Fruit fly (Drosophila melanogaster) whole organism, embryonic: Measurements from ENCODE around the gene ago.

Source experiments
- Asciz ChIP-seq: fragments of 200-800 bp; sonication (Bioruptor generic); optimal IDR thresholded peaks from 2 replicates; lab custom pipeline; 2017; ENCODE audit warnings: missing biosample characterization, mild to moderate bottlenecking, missing genetic modification characterization, missing genetic modification reagents
- Bdp1 ChIP-seq: fragments of 200-800 bp; sonication (Bioruptor generic); optimal IDR thresholded peaks from 3 replicates; lab custom pipeline; 2016; ENCODE audit warnings: missing biosample characterization, missing genetic modification characterization
- CG10267 ChIP-seq: fragments of 200-800 bp; sonication (Bioruptor generic); optimal IDR thresholded peaks from 2 replicates; lab custom pipeline; 2018; ENCODE audit warnings: missing biosample characterization, mild to moderate bottlenecking, missing genetic modification characterization, moderate library complexity
- CG10654 ChIP-seq: fragments of 200-800 bp; sonication (Bioruptor generic); optimal IDR thresholded peaks from 2 replicates; lab custom pipeline; 2016; ENCODE audit warnings: missing biosample characterization, missing genetic modification characterization
- CG13775 ChIP-seq: fragments of 200-800 bp; sonication (Bioruptor generic); optimal IDR thresholded peaks from 3 replicates; lab custom pipeline; 2017; ENCODE audit warnings: missing biosample characterization, mild to moderate bottlenecking, missing genetic modification characterization
- CG13894 ChIP-seq: fragments of 200-800 bp; sonication (Bioruptor generic); optimal IDR thresholded peaks from 3 replicates; lab custom pipeline; 2018; ENCODE audit warnings: missing biosample characterization, mild to moderate bottlenecking, missing genetic modification characterization, moderate library complexity
- CG14860 ChIP-seq: fragments of 200-800 bp; sonication (Bioruptor generic); IDR thresholded peaks from 3 replicates; pipeline ENCODE4 v1.3.6; 2022; ENCODE audit warnings: missing biosample characterization, missing genetic modification characterization; ENCODE audit not compliant: partially characterized antibody
- CG15479 ChIP-seq: fragments of 200-800 bp; sonication (Bioruptor generic); optimal IDR thresholded peaks from 3 replicates; lab custom pipeline; 2019; ENCODE audit warnings: missing biosample characterization, mild to moderate bottlenecking, missing genetic modification characterization, moderate library complexity
- CG15514 ChIP-seq: fragments of 200-800 bp; sonication (Bioruptor generic); optimal IDR thresholded peaks from 3 replicates; lab custom pipeline; 2017; ENCODE audit warnings: missing biosample characterization, missing genetic modification characterization, mild to moderate bottlenecking, moderate library complexity, missing genetic modification reagents
- CG18764 ChIP-seq: fragments of 200-800 bp; sonication (Bioruptor generic); optimal IDR thresholded peaks from 3 replicates; lab custom pipeline; 2016; ENCODE audit warnings: missing biosample characterization, missing genetic modification characterization
- CG2712 ChIP-seq: fragments of 200-800 bp; optimal IDR thresholded peaks from 3 replicates; lab custom pipeline; 2019; ENCODE audit warnings: missing biosample characterization, mild to moderate bottlenecking, missing genetic modification characterization, moderate library complexity
- CG32532 ChIP-seq: fragments of 200-800 bp; sonication (Bioruptor generic); IDR thresholded peaks from 2 replicates; pipeline ENCODE4 v1.3.6; 2022; ENCODE audit warnings: missing biosample characterization, missing genetic modification characterization
- CG4707 ChIP-seq: fragments of 200-800 bp; sonication (Bioruptor generic); optimal IDR thresholded peaks from 2 replicates; lab custom pipeline; 2018; ENCODE audit warnings: missing biosample characterization, mild to moderate bottlenecking, missing genetic modification characterization, moderate library complexity
- CG6854 ChIP-seq: fragments of 200-800 bp; sonication (Bioruptor generic); optimal IDR thresholded peaks from 3 replicates; lab custom pipeline; 2017; ENCODE audit warnings: missing biosample characterization, mild to moderate bottlenecking, missing genetic modification characterization
- CG8924 ChIP-seq: fragments of 200-800 bp; optimal IDR thresholded peaks from 3 replicates; lab custom pipeline; 2019; ENCODE audit warnings: missing biosample characterization, mild to moderate bottlenecking, missing genetic modification characterization, moderate library complexity
- CG9437 ChIP-seq: fragments of 200-800 bp; sonication (Bioruptor generic); optimal IDR thresholded peaks from 2 replicates; lab custom pipeline; 2018; ENCODE audit warnings: missing biosample characterization, mild to moderate bottlenecking, missing genetic modification characterization
- Dek ChIP-seq: fragments of 200-800 bp; sonication (Bioruptor generic); optimal IDR thresholded peaks from 3 replicates; lab custom pipeline; 2019; ENCODE audit warnings: missing biosample characterization, mild to moderate bottlenecking, missing genetic modification characterization, moderate library complexity
- Gug ChIP-seq: fragments of 200-800 bp; sonication (Bioruptor generic); IDR thresholded peaks from 4 replicates; pipeline ENCODE4 v1.3.6; 2022; ENCODE audit warnings: missing biosample characterization, missing genetic modification characterization
- Lpt ChIP-seq: fragments of >200 bp; optimal IDR thresholded peaks from 2 replicates; lab custom pipeline; 2018; ENCODE audit warnings: missing biosample characterization, missing genetic modification characterization
- Med ChIP-seq: fragments of 200-800 bp; sonication (Bioruptor generic); peaks from one replicate; lab custom pipeline; 2016; ENCODE audit warnings: missing biosample characterization, missing genetic modification characterization, mild to moderate bottlenecking, inconsistent platforms, moderate library complexity
- Myb ChIP-seq: fragments of 200-800 bp; sonication (Bioruptor generic); optimal IDR thresholded peaks from 2 replicates; lab custom pipeline; 2016; ENCODE audit warnings: missing biosample characterization, missing genetic modification characterization
- Nf-YC ChIP-seq: fragments of 200-800 bp; optimal IDR thresholded peaks from 3 replicates; lab custom pipeline; 2019; ENCODE audit warnings: missing biosample characterization, mild to moderate bottlenecking, missing genetic modification characterization, moderate library complexity
- Side ChIP-seq: fragments of 200-800 bp; sonication (Bioruptor generic); optimal IDR thresholded peaks from 2 replicates; lab custom pipeline; 2016; ENCODE audit warnings: missing biosample characterization, missing genetic modification characterization
- Spps ChIP-seq: fragments of 200-800 bp; sonication (Bioruptor generic); optimal IDR thresholded peaks from 2 replicates; lab custom pipeline; 2018; ENCODE audit warnings: missing biosample characterization, mild to moderate bottlenecking, missing genetic modification characterization
- Stat92E ChIP-seq, 3 experiments: fragments of >200 bp in 2 of 3; fragments of 200-800 bp in 1 of 3; sonication (Bioruptor generic) in 1 of 3; optimal IDR thresholded peaks; 2 replicates each; lab custom pipeline; 2017 to 2019; ENCODE audit warnings: missing biosample characterization in 3 of 3, missing genetic modification characterization in 3 of 3, mild to moderate bottlenecking in 1 of 3, moderate library complexity in 1 of 3
- Trl ChIP-seq, 3 experiments: fragments of >200 bp in 2 of 3; fragments of 200-800 bp in 1 of 3; sonication (Bioruptor generic) in 1 of 3; optimal IDR thresholded peaks; 2 replicates in 1 of 3; 3 replicates in 2 of 3; lab custom pipeline; 2016 to 2017; ENCODE audit warnings: missing biosample characterization in 1 of 3, missing genetic modification characterization in 1 of 3
- Usf ChIP-seq: fragments of 200-800 bp; sonication (Bioruptor generic); optimal IDR thresholded peaks from 2 replicates; lab custom pipeline; 2017; ENCODE audit warnings: missing genotype, missing biosample characterization, missing genetic modification characterization
- YL-1 ChIP-seq: fragments of 200-800 bp; sonication (Bioruptor generic); optimal IDR thresholded peaks from 3 replicates; lab custom pipeline; 2017; ENCODE audit warnings: missing biosample characterization, mild to moderate bottlenecking, missing genetic modification characterization
- abd-A ChIP-seq: fragments of 200-800 bp; sonication (Bioruptor generic); optimal IDR thresholded peaks from 3 replicates; lab custom pipeline; 2019; ENCODE audit warnings: missing biosample characterization, mild to moderate bottlenecking, missing genetic modification characterization, moderate library complexity
- amos ChIP-seq: fragments of 200-800 bp; sonication (Bioruptor generic); IDR thresholded peaks from 2 replicates; pipeline ENCODE4 v1.3.6; 2022; ENCODE audit warnings: missing biosample characterization, missing genetic modification characterization; ENCODE audit not compliant: partially characterized antibody
- cas ChIP-seq: fragments of 200-800 bp; sonication (Bioruptor generic); IDR thresholded peaks from 2 replicates; pipeline ENCODE4 v1.3.6; 2022; ENCODE audit warnings: missing biosample characterization, missing genetic modification characterization
- crp ChIP-seq, 2 experiments: fragments of 200-800 bp; sonication (Bioruptor generic); optimal IDR thresholded peaks; 2 replicates in 1 of 2; 3 replicates in 1 of 2; lab custom pipeline; 2017; ENCODE audit warnings: missing biosample characterization in 2 of 2, missing genetic modification characterization in 2 of 2, mild to moderate bottlenecking in 1 of 2, moderate library complexity in 1 of 2
- cwo ChIP-seq: fragments of 200-800 bp; sonication (Bioruptor generic); optimal IDR thresholded peaks from 3 replicates; lab custom pipeline; 2017; ENCODE audit warnings: missing biosample characterization, missing genetic modification characterization, mild to moderate bottlenecking, moderate library complexity, missing genetic modification reagents
- dati ChIP-seq: fragments of 200-800 bp; sonication (Bioruptor generic); IDR thresholded peaks from 2 replicates; pipeline ENCODE4 v1.3.6; 2022; ENCODE audit warnings: missing biosample characterization, missing genetic modification characterization
- disco-r ChIP-seq: fragments of 200-800 bp; sonication (Bioruptor generic); optimal IDR thresholded peaks from 2 replicates; lab custom pipeline; 2016; ENCODE audit warnings: missing biosample characterization, missing genetic modification characterization
- fd3F ChIP-seq: fragments of 200-800 bp; sonication (Bioruptor generic); optimal IDR thresholded peaks from 2 replicates; lab custom pipeline; 2018; ENCODE audit warnings: missing biosample characterization, mild to moderate bottlenecking, missing genetic modification characterization, moderate library complexity
- gce ChIP-seq: fragments of 200-800 bp; sonication (Bioruptor generic); IDR thresholded peaks from 3 replicates; pipeline ENCODE4 v1.3.6; 2022; ENCODE audit warnings: missing biosample characterization, missing genetic modification characterization
- gcm2 ChIP-seq: fragments of 200-800 bp; sonication (Bioruptor generic); optimal IDR thresholded peaks from 2 replicates; lab custom pipeline; 2016; ENCODE audit warnings: missing biosample characterization, missing genetic modification characterization
- lab ChIP-seq: fragments of 200-800 bp; sonication (Bioruptor generic); optimal IDR thresholded peaks from 3 replicates; lab custom pipeline; 2017; ENCODE audit warnings: missing biosample characterization, missing genetic modification characterization, mild to moderate bottlenecking, moderate library complexity, missing genetic modification reagents
- nom ChIP-seq: fragments of 200-800 bp; sonication (Bioruptor generic); optimal IDR thresholded peaks from 2 replicates; lab custom pipeline; 2017; ENCODE audit warnings: missing biosample characterization, missing genetic modification characterization, mild to moderate bottlenecking, moderate library complexity, missing genetic modification reagents
- odd ChIP-seq: fragments of 200-800 bp; sonication (Bioruptor generic); optimal IDR thresholded peaks from 2 replicates; lab custom pipeline; 2017; ENCODE audit warnings: missing biosample characterization, mild to moderate bottlenecking, missing genetic modification characterization
- prd ChIP-seq, 3 experiments: fragments of >200 bp in 2 of 3; fragments of 200-800 bp in 1 of 3; sonication (Bioruptor generic) in 1 of 3; optimal IDR thresholded peaks in 2 of 3; IDR thresholded peaks in 1 of 3; 2 replicates in 2 of 3; 3 replicates in 1 of 3; pipeline versions ENCODE4 v1.3.6 to Lab custom; 2017 to 2022; ENCODE audit warnings: missing biosample characterization in 1 of 3, missing genetic modification characterization in 1 of 3
- ranshi ChIP-seq: fragments of 200-800 bp; sonication (Bioruptor generic); IDR thresholded peaks from 2 replicates; pipeline ENCODE4 v1.3.6; 2022; ENCODE audit warnings: missing biosample characterization, missing genetic modification characterization
- ro ChIP-seq: fragments of 200-800 bp; sonication (Bioruptor generic); IDR thresholded peaks from 2 replicates; pipeline ENCODE4 v1.3.6; 2022; ENCODE audit warnings: missing biosample characterization, missing genetic modification characterization
- salm ChIP-seq: fragments of 200-800 bp; sonication (Bioruptor generic); optimal IDR thresholded peaks from 2 replicates; lab custom pipeline; 2018; ENCODE audit warnings: missing biosample characterization, mild to moderate bottlenecking, missing genetic modification characterization
- tup ChIP-seq: fragments of 200-800 bp; sonication (Bioruptor generic); optimal IDR thresholded peaks from 2 replicates; lab custom pipeline; 2016; ENCODE audit warnings: missing biosample characterization, mild to moderate bottlenecking, missing genetic modification characterization, moderate library complexity
- tx ChIP-seq: fragments of 200-800 bp; sonication (Bioruptor generic); optimal IDR thresholded peaks from 2 replicates; lab custom pipeline; 2016; ENCODE audit warnings: missing biosample characterization, missing genetic modification characterization
- unc-4 ChIP-seq: fragments of 200-800 bp; sonication (Bioruptor generic); IDR thresholded peaks from 2 replicates; pipeline ENCODE4 v1.3.6; 2022; ENCODE audit warnings: missing biosample characterization, missing genetic modification characterization; ENCODE audit not compliant: partially characterized antibody

Gene ago

dm6 chr3L:4283428-4284089 is 29.5 kb upstream of the ago start, which contains the start of the genes srw and CG1316 (continued):
- peak; percentile 67 for TF ChIP-seq Myb
- no peak for TF ChIP-seq cwo (GFP tag; lab: Kevin White, UChicago)
- no peak for TF ChIP-seq tx (GFP tag; lab: Kevin White, UChicago)
- TF ChIP-seq lab (GFP tag; lab: Kevin White, UChicago) = no peak
- 0 out of 2 replicates have a peak, but pooled peaks have one; percentile 39 for TF ChIP-seq unc-4 (GFP tag; lab: Robert Waterston, UW)
- TF ChIP-seq CG4707 (GFP tag; lab: Kevin White, UChicago) = no peak
- peak; percentile 81 for TF ChIP-seq Med (GFP tag; lab: Kevin White, UChicago)
- TF ChIP-seq Stat92E (GFP tag; optimal IDR thresholded peaks at IDR 0.05; lab: Kevin White, UChicago) = no peak
- peak; percentile 50; the same call in 1 of the 2 replicates for TF ChIP-seq amos
- TF ChIP-seq CG14860 (GFP tag; lab: Robert Waterston, UW) = no peak
- no peak for TF ChIP-seq Trl (optimal IDR thresholded peaks at IDR 0.05; lab: Kevin White, UChicago)
- no peak for TF ChIP-seq Trl (GFP tag; optimal IDR thresholded peaks at IDR 0.05; lab: Kevin White, UChicago)
- TF ChIP-seq Asciz (GFP tag; lab: Kevin White, UChicago) = no peak
- TF ChIP-seq CG15514 = peak; percentile 99
- TF ChIP-seq CG13775 (GFP tag; lab: Kevin White, UChicago) = no peak
- no peak for TF ChIP-seq ranshi (GFP tag; lab: Robert Waterston, UW)
- peak; percentile 4 for TF ChIP-seq nom (GFP tag; lab: Kevin White, UChicago)
- TF ChIP-seq CG18764 (GFP tag; lab: Kevin White, UChicago) = no peak
- no peak for TF ChIP-seq Bdp1 (GFP tag; lab: Kevin White, UChicago)
- TF ChIP-seq salm (tag; lab: Kevin White, UChicago) = no peak
- TF ChIP-seq CG15479 (GFP tag; lab: Kevin White, UChicago) = no peak
- TF ChIP-seq dati (GFP tag; lab: Robert Waterston, UW) = no peak
- no peak for TF ChIP-seq CG8924 (tag; lab: Kevin White, UChicago)
- no peak for TF ChIP-seq prd (optimal IDR thresholded peaks at IDR 0.05; lab: Kevin White, UChicago)
- no peak for TF ChIP-seq prd (GFP tag; IDR thresholded peaks at IDR 0.05; lab: Robert Waterston, UW)
- TF ChIP-seq fd3F = no peak
- no peak for TF ChIP-seq crp (GFP tag; optimal IDR thresholded peaks at IDR 0.05; lab: Kevin White, UChicago)
- TF ChIP-seq cas = no peak
- TF ChIP-seq Lpt (GFP tag; lab: Kevin White, UChicago) = no peak
- TF ChIP-seq Gug (GFP tag; lab: Robert Waterston, UW) = no peak
- TF ChIP-seq Side = no peak
- TF ChIP-seq ro (GFP tag; lab: Robert Waterston, UW) = no peak
- TF ChIP-seq tup (GFP tag; lab: Kevin White, UChicago) = no peak
- no peak for TF ChIP-seq gce (GFP tag; lab: Robert Waterston, UW)
- TF ChIP-seq gcm2 (GFP tag; lab: Kevin White, UChicago) = no peak
- no peak for TF ChIP-seq CG13894 (tag; lab: Kevin White, UChicago)
- TF ChIP-seq YL-1 (GFP tag; lab: Kevin White, UChicago) = peak; percentile 82
- no peak for TF ChIP-seq Usf (GFP tag; lab: Kevin White, UChicago)
- TF ChIP-seq CG2712 (tag; lab: Kevin White, UChicago) = peak; percentile 11
- TF ChIP-seq CG9437 = no peak
- no peak for TF ChIP-seq CG10654 (GFP tag; lab: Kevin White, UChicago)
- no peak for TF ChIP-seq odd (GFP tag; lab: Kevin White, UChicago)
- no peak for TF ChIP-seq disco-r (GFP tag; lab: Kevin White, UChicago)
- TF ChIP-seq CG32532 (GFP tag; lab: Robert Waterston, UW) = no peak
- no peak for TF ChIP-seq CG6854 (GFP tag; lab: Kevin White, UChicago)
- TF ChIP-seq Nf-YC (tag; lab: Kevin White, UChicago) = no peak
- TF ChIP-seq Dek (tag; lab: Kevin White, UChicago) = no peak
- TF ChIP-seq Spps (tag; lab: Kevin White, UChicago) = no peak
- TF ChIP-seq CG10267 (tag; lab: Kevin White, UChicago) = peak; percentile 37
- no peak for TF ChIP-seq abd-A (tag; lab: Kevin White, UChicago)
